Worm (Caenorhabditis elegans) whole organism, midembryonic: Measurements from ENCODE around the gene sto-2.

Experiments
- T22C8.4 ChIP-seq: fragments of 200-800 bp; sonication (Bioruptor generic); IDR thresholded peaks from 2 replicates; pipeline ENCODE4 v1.3.6; 2022; ENCODE audit warnings: missing genetic modification characterization, missing compliant biosample characterization
- cog-1 ChIP-seq: sonication (generic microtip); optimal IDR thresholded peaks from 2 replicates; lab custom pipeline; 2016; ENCODE audit warnings: missing genetic modification characterization, missing compliant biosample characterization
- flt-1 ChIP-seq: fragments of 200-800 bp; sonication (Bioruptor generic); IDR thresholded peaks from 2 replicates; pipeline ENCODE4 v1.3.6; 2022; ENCODE audit warnings: missing genetic modification characterization, missing compliant biosample characterization
- med-1 ChIP-seq: sonication (generic microtip); optimal IDR thresholded peaks from 2 replicates; lab custom pipeline; 2017; ENCODE audit warnings: missing genetic modification characterization, mild to moderate bottlenecking, missing compliant biosample characterization, antibody characterized with exemption, missing genetic modification reagents; ENCODE audit not compliant: insufficient read depth
- ref-1 ChIP-seq: fragments of 200-800 bp; sonication (Bioruptor generic); conservative IDR thresholded peaks from 2 replicates; pipeline ENCODE4 v1.3.6; 2022; ENCODE audit warnings: missing genetic modification reagents, missing genetic modification characterization, missing compliant biosample characterization
- tab-1 ChIP-seq: fragments of 200-800 bp; sonication (Bioruptor generic); IDR thresholded peaks from 2 replicates; pipeline ENCODE4 v1.3.6; 2022; ENCODE audit warnings: missing genetic modification characterization, missing compliant biosample characterization
- ztf-23 ChIP-seq: fragments of 200-800 bp; sonication (Bioruptor generic); IDR thresholded peaks from 2 replicates; pipeline ENCODE4 v1.3.6; 2022; ENCODE audit warnings: missing genetic modification reagents, missing genetic modification characterization, missing compliant biosample characterization

DNA sequence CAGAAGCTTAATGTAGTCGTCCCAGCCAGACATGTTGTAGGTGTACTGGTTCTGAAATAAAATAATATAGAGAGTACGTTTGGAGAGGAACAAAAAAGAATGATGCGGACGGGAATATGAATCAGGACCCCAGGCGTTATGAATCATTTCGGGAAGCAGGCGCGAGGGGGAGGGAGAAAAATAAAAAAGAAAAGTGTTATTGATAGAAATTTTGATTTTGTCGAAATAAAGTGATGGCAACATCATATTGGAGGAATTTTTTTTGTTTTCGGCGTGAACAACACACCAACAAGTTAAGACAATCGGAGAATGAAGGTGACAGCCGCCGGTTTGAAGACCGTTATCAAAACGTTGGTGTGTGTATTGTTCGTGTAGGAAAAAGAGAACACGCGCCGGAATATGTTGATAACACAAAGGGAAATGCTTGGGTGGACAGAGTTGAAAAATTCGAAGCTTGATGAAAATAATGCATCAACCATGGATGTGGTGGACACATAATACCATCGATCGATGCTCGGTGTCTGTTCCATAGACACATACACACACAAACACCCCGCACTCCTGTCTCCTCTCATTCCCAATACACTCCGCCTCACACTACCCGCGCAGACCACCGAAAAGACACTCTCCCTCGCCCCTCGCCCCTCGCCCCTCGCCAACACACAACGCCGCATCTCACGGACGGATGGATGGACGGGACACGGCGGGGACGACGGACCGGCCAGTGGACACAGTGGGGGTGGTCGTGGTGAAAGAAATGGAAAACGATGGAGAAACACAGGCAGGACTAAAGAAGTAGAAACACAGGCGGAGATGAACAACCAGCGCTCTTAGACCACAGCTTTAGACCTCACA lies 31.1 kb upstream of the sto-2 start, which contains the start of gene pfn-2:
- TF ChIP-seq flt-1 (GFP tag; lab: Robert Waterston, UW) (peak; percentile 57; the same call in 1 of the 2 replicates), T22C8.4 (GFP tag; lab: Robert Waterston, UW) (no peak), tab-1 (no peak), ztf-23 (GFP tag; lab: Robert Waterston, UW) (peak; percentile 72; the same call in 1 of the 2 replicates), cog-1 (tag; lab: Kevin White, UChicago) (no peak), ref-1 (no peak), med-1 (GFP tag; lab: Kevin White, UChicago) (no peak)
